Worm (Caenorhabditis elegans): ENCODE results near the gene twk-33.

DNA sequence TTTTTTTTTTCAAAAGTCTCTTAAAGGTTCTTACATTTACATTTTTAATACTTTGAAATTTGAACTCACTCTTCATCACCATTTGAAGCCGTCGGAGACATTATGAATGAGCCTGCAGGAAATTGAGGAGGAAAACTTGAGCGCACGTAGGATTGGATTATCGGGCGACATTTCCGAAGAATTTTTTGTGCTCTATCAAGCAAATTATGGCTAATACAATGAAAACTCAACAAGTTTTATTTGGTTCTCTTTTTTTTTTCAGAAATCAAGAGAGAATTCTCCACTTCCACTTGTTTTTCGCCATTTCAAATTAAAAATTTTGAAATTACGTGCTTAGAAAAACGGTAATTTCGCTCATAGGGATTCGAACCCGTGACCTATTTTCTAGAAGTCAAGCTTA is 46.5 kb downstream of the twk-33 start, which contains the start of gene F59A1.12:
- TF ChIP-seq ama-1 (optimal IDR thresholded peaks at IDR 0.05), result no peak
- no peak for TF ChIP-seq zag-1 (tag; optimal IDR thresholded peaks at IDR 0.05)
- TF ChIP-seq mdl-1 (tag; optimal IDR thresholded peaks at IDR 0.05), result no peak
- no peak for TF ChIP-seq lin-13 (GFP tag; optimal IDR thresholded peaks at IDR 0.05)
- TF ChIP-seq ztf-4 (tag; optimal IDR thresholded peaks at IDR 0.05), result no peak
- no peak for TF ChIP-seq ceh-82 (tag; optimal IDR thresholded peaks at IDR 0.05)
- no peak for TF ChIP-seq nhr-11 (tag; optimal IDR thresholded peaks at IDR 0.05)
